Worm (Caenorhabditis elegans) whole organism, young adult: ENCODE measurements around the gene rpa-1.

Source experiments
- ceh-100 ChIP-seq: fragments of 200-800 bp; sonication (Bioruptor generic); IDR thresholded peaks from 2 replicates; pipeline ENCODE4 v1.3.6; 2022; ENCODE audit warnings: missing genetic modification reagents, missing genetic modification characterization, missing compliant biosample characterization
- dpl-1 ChIP-seq: fragments of 150-350 bp; optimal IDR thresholded peaks from 2 replicates; lab custom pipeline; 2014; ENCODE audit warnings: missing biosample characterization, missing genetic modification reagents, missing genetic modification characterization
- efl-1 ChIP-seq: fragments of 150-350 bp; optimal IDR thresholded peaks from 2 replicates; lab custom pipeline; 2014; ENCODE audit warnings: missing biosample characterization, missing genetic modification reagents, missing genetic modification characterization
- lag-1 ChIP-seq: fragments of 200-800 bp; sonication (Bioruptor generic); IDR thresholded peaks from 2 replicates; pipeline ENCODE4 v1.3.6; 2022; ENCODE audit warnings: missing genetic modification reagents, missing genetic modification characterization, missing compliant biosample characterization
- lin-40 ChIP-seq: sonication (generic microtip); optimal IDR thresholded peaks from 2 replicates; lab custom pipeline; 2016; ENCODE audit warnings: missing genetic modification characterization, mild to moderate bottlenecking, missing compliant biosample characterization, missing genotype, missing genetic modification reagents
- mel-28 ChIP-seq: sonication (generic microtip); optimal IDR thresholded peaks from 2 replicates; lab custom pipeline; 2016; ENCODE audit warnings: borderline replicate concordance, mild to moderate bottlenecking, missing genetic modification characterization, missing compliant biosample characterization
- nhr-27 ChIP-seq: fragments of 200-800 bp; sonication (Bioruptor generic); optimal IDR thresholded peaks from 2 replicates; lab custom pipeline; 2018; ENCODE audit warnings: mild to moderate bottlenecking, missing genetic modification characterization, moderate library complexity, missing compliant biosample characterization
- xnd-1 ChIP-seq: sonication (generic microtip); optimal IDR thresholded peaks from 2 replicates; lab custom pipeline; 2016; ENCODE audit warnings: missing genotype, missing genetic modification reagents, missing genetic modification characterization, missing compliant biosample characterization

ce11 chrII:7642016-7642653 is 22.2 kb upstream of the rpa-1 start:
- no peak for TF ChIP-seq mel-28 (tag; lab: Kevin White, UChicago)
- TF ChIP-seq nhr-27 (tag; lab: Kevin White, UChicago), result no peak
- no peak for TF ChIP-seq efl-1 (GFP tag; lab: Kevin White, UChicago)
- TF ChIP-seq xnd-1 (tag; lab: Kevin White, UChicago), result no peak
- no peak for TF ChIP-seq dpl-1 (GFP tag; lab: Kevin White, UChicago)
- no peak for TF ChIP-seq lag-1
- no peak for TF ChIP-seq ceh-100 (GFP tag; lab: Robert Waterston, UW)
- peak; percentile 32 for TF ChIP-seq lin-40 (tag; lab: Kevin White, UChicago)
